Worm (Caenorhabditis elegans) whole organism, midembryonic: Measurements from ENCODE around the gene Y102E9.3.

Source experiments
- ref-1 ChIP-seq: fragments of 200-800 bp; sonication (Bioruptor generic); conservative IDR thresholded peaks from 2 replicates; pipeline ENCODE4 v1.3.6; 2022; ENCODE audit warnings: missing genetic modification reagents, missing genetic modification characterization, missing compliant biosample characterization
- tab-1 ChIP-seq: fragments of 200-800 bp; sonication (Bioruptor generic); IDR thresholded peaks from 2 replicates; pipeline ENCODE4 v1.3.6; 2022; ENCODE audit warnings: missing genetic modification characterization, missing compliant biosample characterization
- ztf-23 ChIP-seq: fragments of 200-800 bp; sonication (Bioruptor generic); IDR thresholded peaks from 2 replicates; pipeline ENCODE4 v1.3.6; 2022; ENCODE audit warnings: missing genetic modification reagents, missing genetic modification characterization, missing compliant biosample characterization

DNA sequence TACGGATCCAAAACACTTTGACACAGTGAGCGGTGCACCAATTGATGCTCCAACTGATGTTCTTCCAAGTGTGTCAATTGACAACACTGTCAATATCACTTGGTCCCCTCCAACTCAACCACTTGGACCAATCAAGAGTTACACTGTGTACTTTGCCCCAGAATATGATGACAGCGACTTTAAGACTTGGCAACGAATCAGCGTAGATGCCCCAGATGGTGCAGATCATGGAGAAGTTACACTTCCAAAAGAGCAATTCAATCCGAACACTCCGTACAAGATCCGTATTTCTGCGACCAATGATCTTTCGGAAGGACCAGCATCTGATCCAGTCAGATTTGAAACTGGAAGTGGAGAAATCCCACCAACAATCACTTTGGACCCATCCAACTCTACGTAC, 18.3 kb upstream of the Y102E9.3 start:
- TF ChIP-seq ref-1 (no peak), ztf-23 (no peak), tab-1 (GFP tag; lab: Robert Waterston, UW) (no peak)
